Worm (Caenorhabditis elegans): Measurements from ENCODE around the gene C47D12.5.

DNA sequence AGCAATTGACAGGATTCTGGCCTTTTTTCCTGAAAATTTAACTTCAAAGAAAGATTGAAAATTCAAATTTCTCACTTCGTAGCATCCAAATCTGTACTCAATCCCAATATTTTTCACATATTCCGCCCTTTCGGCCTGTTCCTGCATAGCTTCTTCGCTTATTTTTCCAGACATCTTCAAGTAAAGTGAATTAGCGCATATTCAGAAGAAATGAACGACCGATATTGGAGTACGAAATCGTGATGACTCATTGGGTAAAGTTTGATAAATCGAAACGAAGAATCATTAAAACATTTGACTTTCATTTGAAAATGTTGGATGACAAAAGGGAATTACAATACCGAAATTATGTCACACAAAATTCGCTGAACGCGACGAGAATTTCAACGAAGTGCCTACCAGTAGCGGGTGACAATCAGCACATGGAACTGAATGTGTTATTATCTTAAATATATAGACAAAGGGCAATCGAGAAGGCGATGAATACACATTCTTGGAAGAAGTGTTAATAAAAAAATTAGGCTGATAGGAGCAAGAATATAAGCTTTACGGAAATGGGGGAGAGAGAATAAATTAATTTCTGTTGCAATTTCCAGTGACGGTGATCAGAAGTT lies 34.0 kb downstream of the C47D12.5 start, which contains the start of gene coa-7:
- TF ChIP-seq tbx-2 (tag; optimal IDR thresholded peaks at IDR 0.05) (no peak), dmd-4 (tag; optimal IDR thresholded peaks at IDR 0.05; ENCODE audit: borderline replicate concordance) (no peak), nhr-11 (tag; optimal IDR thresholded peaks at IDR 0.05) (no peak)

All from whole organism, late embryonic.